Worm (Caenorhabditis elegans) whole organism, late embryonic: Measurements from ENCODE around the gene F08G12.3.

Source experiments
- C08G9.2 ChIP-seq: sonication (generic microtip); optimal IDR thresholded peaks from 2 replicates; lab custom pipeline; 2016; ENCODE audit warnings: mild to moderate bottlenecking, missing genetic modification characterization, moderate library complexity, missing compliant biosample characterization
- C38D4.7 ChIP-seq: fragments of 200-800 bp; sonication (Bioruptor generic); optimal IDR thresholded peaks from 2 replicates; lab custom pipeline; 2018; ENCODE audit warnings: mild to moderate bottlenecking, missing genetic modification characterization, moderate library complexity, missing compliant biosample characterization
- T23F11.4 ChIP-seq: fragments of 200-800 bp; sonication (Bioruptor generic); optimal IDR thresholded peaks from 2 replicates; lab custom pipeline; 2018; ENCODE audit warnings: mild to moderate bottlenecking, missing genetic modification characterization, missing compliant biosample characterization
- ceh-19 ChIP-seq: fragments of 200-800 bp; sonication (Bioruptor generic); optimal IDR thresholded peaks from 2 replicates; lab custom pipeline; 2018; ENCODE audit warnings: mild to moderate bottlenecking, missing genetic modification characterization, missing compliant biosample characterization
- ceh-48 ChIP-seq: sonication (generic microtip); optimal IDR thresholded peaks from 2 replicates; lab custom pipeline; 2016; ENCODE audit warnings: missing genetic modification characterization, inconsistent platforms, missing compliant biosample characterization
- ceh-9 ChIP-seq: sonication (generic microtip); optimal IDR thresholded peaks from 2 replicates; lab custom pipeline; 2016; ENCODE audit warnings: mild to moderate bottlenecking, missing genetic modification characterization, inconsistent platforms, missing compliant biosample characterization
- che-1 ChIP-seq: sonication (generic microtip); optimal IDR thresholded peaks from 2 replicates; lab custom pipeline; 2016; ENCODE audit warnings: mild to moderate bottlenecking, missing genetic modification characterization, missing compliant biosample characterization
- dmd-4 ChIP-seq: sonication (generic microtip); optimal IDR thresholded peaks from 2 replicates; lab custom pipeline; 2016; ENCODE audit warnings: borderline replicate concordance, missing genetic modification characterization, missing compliant biosample characterization
- dve-1 ChIP-seq: sonication (generic microtip); optimal IDR thresholded peaks from 2 replicates; lab custom pipeline; 2017; ENCODE audit warnings: antibody characterized with exemption, mild to moderate bottlenecking, missing genetic modification characterization, missing compliant biosample characterization
- elt-2 ChIP-seq: sonication (generic microtip); optimal IDR thresholded peaks from 2 replicates; lab custom pipeline; 2016; ENCODE audit warnings: missing genetic modification reagents, missing genetic modification characterization, missing compliant biosample characterization
- eyg-1 ChIP-seq: sonication (generic microtip); optimal IDR thresholded peaks from 2 replicates; lab custom pipeline; 2016; ENCODE audit warnings: missing genotype, missing genetic modification characterization, missing compliant biosample characterization
- fkh-10 ChIP-seq: fragments of 150-350 bp; optimal IDR thresholded peaks from 2 replicates; lab custom pipeline; 2014; ENCODE audit warnings: missing biosample characterization, missing genetic modification reagents, missing genetic modification characterization
- gmeb-2 ChIP-seq: sonication (generic microtip); optimal IDR thresholded peaks from 2 replicates; lab custom pipeline; 2016; ENCODE audit warnings: missing genetic modification characterization, inconsistent platforms, missing compliant biosample characterization
- hlh-13 ChIP-seq: fragments of 200-800 bp; sonication (Bioruptor generic); optimal IDR thresholded peaks from 2 replicates; lab custom pipeline; 2018; ENCODE audit warnings: mild to moderate bottlenecking, missing genetic modification characterization, missing compliant biosample characterization
- hlh-30 ChIP-seq: sonication (generic microtip); optimal IDR thresholded peaks from 2 replicates; lab custom pipeline; 2017; ENCODE audit warnings: antibody characterized with exemption, missing genetic modification characterization, missing compliant biosample characterization; ENCODE audit not compliant: insufficient read depth
- hlh-8 ChIP-seq: sonication (generic microtip); optimal IDR thresholded peaks from 2 replicates; lab custom pipeline; 2016; ENCODE audit warnings: missing genotype, missing genetic modification characterization, missing compliant biosample characterization
- lim-6 ChIP-seq: sonication (generic microtip); optimal IDR thresholded peaks from 2 replicates; lab custom pipeline; 2016; ENCODE audit warnings: missing genetic modification characterization, missing compliant biosample characterization
- lin-11 ChIP-seq: fragments of 200-800 bp; sonication (Bioruptor generic); optimal IDR thresholded peaks from 2 replicates; lab custom pipeline; 2018; ENCODE audit warnings: mild to moderate bottlenecking, missing genetic modification characterization, missing compliant biosample characterization
- madf-2 ChIP-seq: sonication (generic microtip); optimal IDR thresholded peaks from 2 replicates; lab custom pipeline; 2017; ENCODE audit warnings: missing genetic modification characterization, missing compliant biosample characterization
- nfya-1 ChIP-seq: sonication (generic microtip); optimal IDR thresholded peaks from 2 replicates; lab custom pipeline; 2017; ENCODE audit warnings: missing genetic modification characterization, mild to moderate bottlenecking, missing compliant biosample characterization, antibody characterized with exemption, moderate library complexity
- nhr-11 ChIP-seq: fragments of 150-350 bp; optimal IDR thresholded peaks from 2 replicates; lab custom pipeline; 2014; ENCODE audit warnings: missing biosample characterization, missing genetic modification characterization
- odd-2 ChIP-seq: sonication (generic microtip); optimal IDR thresholded peaks from 2 replicates; lab custom pipeline; 2017; ENCODE audit warnings: antibody characterized with exemption, mild to moderate bottlenecking, missing genetic modification characterization, missing compliant biosample characterization
- pag-3 ChIP-seq: sonication (generic microtip); optimal IDR thresholded peaks from 2 replicates; lab custom pipeline; 2016; ENCODE audit warnings: missing compliant biosample characterization, missing genetic modification characterization, borderline replicate concordance
- pat-9 ChIP-seq: fragments of 200-800 bp; sonication (Bioruptor generic); optimal IDR thresholded peaks from 2 replicates; lab custom pipeline; 2018; ENCODE audit warnings: mild to moderate bottlenecking, missing genetic modification characterization, moderate library complexity, missing compliant biosample characterization
- pax-1 ChIP-seq: fragments of 150-350 bp; optimal IDR thresholded peaks from 2 replicates; lab custom pipeline; 2014; ENCODE audit warnings: missing biosample characterization, missing genetic modification characterization
- pha-2 ChIP-seq: sonication (generic microtip); optimal IDR thresholded peaks from 2 replicates; lab custom pipeline; 2017; ENCODE audit warnings: mild to moderate bottlenecking, missing genetic modification characterization, missing compliant biosample characterization
- pha-4 ChIP-seq: fragments of 150-350 bp; optimal IDR thresholded peaks from 2 replicates; lab custom pipeline; 2018; ENCODE audit warnings: missing biosample characterization, missing genetic modification reagents, missing genetic modification characterization
- pqm-1 ChIP-seq: sonication (generic microtip); optimal IDR thresholded peaks from 2 replicates; lab custom pipeline; 2016; ENCODE audit warnings: missing genetic modification characterization, missing compliant biosample characterization
- rnt-1 ChIP-seq: sonication (generic microtip); optimal IDR thresholded peaks from 2 replicates; lab custom pipeline; 2016; ENCODE audit warnings: missing genetic modification characterization, missing compliant biosample characterization
- sox-2 ChIP-seq: fragments of 200-800 bp; sonication (Bioruptor generic); IDR thresholded peaks from 2 replicates; pipeline ENCODE4 v1.3.6; 2022; ENCODE audit warnings: missing genetic modification reagents, missing genetic modification characterization, missing compliant biosample characterization
- sox-4 ChIP-seq: sonication (generic microtip); optimal IDR thresholded peaks from 2 replicates; lab custom pipeline; 2017; ENCODE audit warnings: mild to moderate bottlenecking, missing genetic modification characterization, inconsistent platforms, missing compliant biosample characterization
- syd-9 ChIP-seq: sonication (generic microtip); optimal IDR thresholded peaks from 2 replicates; lab custom pipeline; 2016; ENCODE audit warnings: mild to moderate bottlenecking, missing genetic modification characterization, moderate library complexity, missing compliant biosample characterization
- tbx-2 ChIP-seq: sonication (generic microtip); optimal IDR thresholded peaks from 2 replicates; lab custom pipeline; 2016; ENCODE audit warnings: missing genetic modification characterization, missing compliant biosample characterization
- tbx-7 ChIP-seq: sonication (generic microtip); optimal IDR thresholded peaks from 2 replicates; lab custom pipeline; 2016; ENCODE audit warnings: missing genotype, missing genetic modification characterization, missing compliant biosample characterization
- unc-3 ChIP-seq, 2 experiments: fragments of 200-800 bp in 1 of 2; sonication (Bioruptor generic) in 1 of 2; sonication (generic microtip) in 1 of 2; conservative IDR thresholded peaks in 1 of 2; optimal IDR thresholded peaks in 1 of 2; 2 replicates each; pipeline versions ENCODE4 v1.3.6 to Lab custom; 2016 to 2022; ENCODE audit warnings: missing compliant biosample characterization in 2 of 2, missing genetic modification characterization in 2 of 2, missing genetic modification reagents in 1 of 2
- unc-42 ChIP-seq: sonication (generic microtip); optimal IDR thresholded peaks from 2 replicates; lab custom pipeline; 2016; ENCODE audit warnings: missing genotype, missing genetic modification characterization, missing compliant biosample characterization
- zip-5 ChIP-seq: sonication (generic microtip); optimal IDR thresholded peaks from 2 replicates; lab custom pipeline; 2016; ENCODE audit warnings: missing genetic modification characterization, missing compliant biosample characterization
- ztf-16 ChIP-seq: sonication (generic microtip); optimal IDR thresholded peaks from 2 replicates; lab custom pipeline; 2017; ENCODE audit warnings: missing genetic modification characterization, missing compliant biosample characterization

F08G12.3 gene

DNA sequence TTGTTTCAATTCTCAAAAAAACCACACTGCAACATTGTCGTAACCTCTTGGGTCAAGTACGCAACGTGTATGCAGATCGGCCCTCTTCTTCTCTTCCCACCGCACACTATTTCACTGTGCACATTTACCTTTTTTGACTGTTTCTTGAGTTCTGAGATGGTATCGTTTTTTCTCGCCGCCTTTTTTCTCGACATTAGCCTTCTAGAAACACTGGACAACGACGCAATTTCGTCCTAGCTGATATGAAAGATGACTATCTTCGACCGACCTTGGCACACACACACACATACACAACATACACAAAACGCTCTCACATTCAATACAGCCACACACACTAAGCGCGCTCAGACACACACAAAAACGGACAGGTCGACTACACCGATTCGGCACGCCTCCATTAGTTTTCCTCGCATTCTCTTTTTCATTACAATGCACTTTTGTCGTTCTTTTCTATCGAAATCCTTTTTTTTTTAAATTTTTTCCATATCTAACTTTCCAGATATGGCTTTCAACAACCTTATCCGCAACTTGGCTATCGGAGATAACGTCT, 39.4 kb downstream of the F08G12.3 start, which contains the start of gene aco-1 (continued):
- TF ChIP-seq pha-2 (tag; lab: Kevin White, UChicago) = no peak
- no peak for TF ChIP-seq hlh-30 (tag; lab: Kevin White, UChicago)
- TF ChIP-seq pag-3 = no peak
- TF ChIP-seq C08G9.2 = no peak

DNA sequence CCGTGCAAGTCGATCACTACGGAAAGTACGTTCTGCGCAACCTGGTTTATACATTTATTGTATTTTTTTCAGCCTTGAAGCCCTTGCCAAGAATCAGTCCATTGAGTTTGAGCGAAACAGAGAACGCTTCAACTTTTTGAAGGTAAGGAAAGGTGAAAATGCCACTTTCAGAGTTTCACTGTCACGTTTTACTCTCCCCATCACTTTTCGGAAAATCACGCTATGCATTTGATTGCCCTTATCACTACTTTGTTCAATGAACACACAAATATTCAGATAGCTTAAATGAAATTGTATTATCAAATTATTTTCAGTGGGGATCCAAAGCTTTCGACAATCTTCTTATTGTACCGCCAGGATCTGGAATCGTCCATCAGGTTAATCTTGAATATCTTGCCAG, 40.4 kb downstream of the F08G12.3 start:
- TF ChIP-seq C08G9.2 (no peak), sox-4 (no peak), nfya-1 (no peak), madf-2 (tag; lab: Kevin White, UChicago) (no peak), gmeb-2 (no peak), nhr-11 (tag; lab: Kevin White, UChicago) (no peak), che-1 (tag; lab: Kevin White, UChicago) (no peak), zip-5 (tag; lab: Kevin White, UChicago) (no peak), ceh-19 (GFP tag; lab: Kevin White, UChicago) (no peak), sox-2 (GFP tag; lab: Robert Waterston, UW) (no peak), odd-2 (tag; lab: Kevin White, UChicago) (no peak), pax-1 (tag; lab: Kevin White, UChicago) (no peak), dve-1 (no peak)

DNA sequence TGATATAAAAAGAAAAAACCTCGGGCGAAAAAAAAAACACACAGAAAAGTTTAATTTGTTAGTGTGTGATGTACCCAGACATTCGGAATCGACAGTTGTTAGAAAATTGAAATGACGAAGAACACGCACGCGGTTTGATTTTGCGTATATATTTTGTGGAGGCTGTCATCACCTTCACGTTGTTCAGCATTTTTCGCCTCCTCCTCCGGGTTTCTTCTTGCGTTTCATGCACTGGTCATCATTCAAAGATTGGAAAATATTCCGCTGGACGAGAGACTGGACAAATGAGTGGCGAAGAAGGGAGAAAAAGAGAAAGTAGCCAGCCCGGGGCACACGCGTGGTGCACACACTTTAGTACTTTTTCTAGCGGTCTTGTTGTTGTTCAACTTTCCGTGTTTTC, 44.8 kb downstream of the F08G12.3 start:
- TF ChIP-seq lin-11 (tag; lab: Kevin White, UChicago) (no peak), sox-4 (no peak), tbx-2 (no peak), lim-6 (tag; lab: Kevin White, UChicago) (no peak), gmeb-2 (no peak), ztf-16 (tag; lab: Kevin White, UChicago) (no peak), pag-3 (no peak), pha-4 (tag; lab: Kevin White, UChicago) (no peak), syd-9 (tag; lab: Kevin White, UChicago) (no peak), unc-3 (GFP tag; conservative IDR thresholded peaks at IDR 0.05; lab: Robert Waterston, UW) (no peak), unc-3 (tag; optimal IDR thresholded peaks at IDR 0.05; lab: Kevin White, UChicago) (no peak), C38D4.7 (GFP tag; lab: Kevin White, UChicago) (no peak), ceh-48 (tag; lab: Kevin White, UChicago) (no peak), pat-9 (tag; lab: Kevin White, UChicago) (no peak), sox-2 (GFP tag; lab: Robert Waterston, UW) (no peak), nfya-1 (no peak), ceh-19 (GFP tag; lab: Kevin White, UChicago) (no peak), tbx-7 (no peak)

DNA sequence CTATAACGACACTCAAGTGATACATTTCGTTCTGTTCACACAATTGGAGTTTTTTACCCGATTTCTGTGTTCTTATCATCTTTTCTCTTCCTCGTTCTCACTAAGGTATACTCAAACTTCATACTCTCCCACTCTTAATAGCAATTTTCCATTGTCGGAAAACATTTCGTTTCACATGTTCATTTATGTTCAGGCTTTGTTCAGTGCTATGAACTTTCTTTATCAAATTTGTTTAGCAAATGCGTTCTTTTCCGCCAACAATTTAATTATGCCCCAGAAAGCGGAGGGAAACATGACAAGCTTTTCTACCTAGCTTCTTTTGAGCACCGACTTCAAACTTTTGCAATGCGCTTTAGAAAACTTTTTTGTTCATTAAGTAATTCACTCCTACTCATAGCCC, 45.4 kb downstream of the F08G12.3 start:
- no peak for TF ChIP-seq rnt-1
- no peak for TF ChIP-seq T23F11.4 (GFP tag; lab: Kevin White, UChicago)
- no peak for TF ChIP-seq ceh-48 (tag; lab: Kevin White, UChicago)
- no peak for TF ChIP-seq tbx-7
- peak; percentile 71 for TF ChIP-seq unc-42 (tag; lab: Kevin White, UChicago)
- TF ChIP-seq, all 69 proteins: peak for 1

DNA sequence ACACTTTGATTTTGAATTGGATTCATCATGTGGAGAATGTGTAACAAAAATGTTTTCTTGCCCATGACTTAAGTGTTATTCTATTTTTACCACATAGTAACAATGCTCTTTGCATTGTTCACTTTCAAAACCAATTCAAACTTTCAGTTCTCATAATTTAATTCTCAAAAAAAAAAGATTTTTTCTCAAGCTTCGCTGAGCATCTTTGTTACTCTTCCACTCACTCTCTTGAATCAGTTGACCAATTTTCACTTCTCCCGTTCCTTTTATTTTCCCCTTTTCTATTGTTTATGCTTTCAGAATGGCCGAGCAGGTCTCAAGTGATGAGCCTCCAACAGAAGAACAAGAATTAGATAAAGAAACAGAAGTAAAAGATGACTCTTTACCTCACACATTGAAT, 46.1 kb downstream of the F08G12.3 start, which contains the start of gene oct-2:
oct-2 (plus strand) TSS at position 301 of the 400 bp plus-strand sequence.
- TF ChIP-seq pqm-1 (tag; lab: Kevin White, UChicago) = no peak
- no peak for TF ChIP-seq tbx-7
- no peak for TF ChIP-seq pha-4 (tag; lab: Kevin White, UChicago)
- no peak for TF ChIP-seq pha-2 (tag; lab: Kevin White, UChicago)
- TF ChIP-seq dmd-4 (tag; lab: Kevin White, UChicago) = no peak
- no peak for TF ChIP-seq ceh-19 (GFP tag; lab: Kevin White, UChicago)
- no peak for TF ChIP-seq ceh-9 (tag; lab: Kevin White, UChicago)
- TF ChIP-seq fkh-10 (GFP tag; lab: Kevin White, UChicago) = no peak
- no peak for TF ChIP-seq eyg-1 (tag; lab: Kevin White, UChicago)
- TF ChIP-seq nfya-1 = no peak
- no peak for TF ChIP-seq ceh-48 (tag; lab: Kevin White, UChicago)
- TF ChIP-seq gmeb-2 = no peak
- no peak for TF ChIP-seq hlh-8 (tag; lab: Kevin White, UChicago)
- no peak for TF ChIP-seq C38D4.7 (GFP tag; lab: Kevin White, UChicago)
- TF ChIP-seq hlh-13 (GFP tag; lab: Kevin White, UChicago) = no peak
- no peak for TF ChIP-seq elt-2
